Fruit fly (Drosophila melanogaster) whole organism, embryonic: ENCODE data around the gene CG32639.
A peak's percentile ranks its signal among the peaks of the same experiment; 100 is the strongest.

Source experiments
- Adf1 ChIP-seq: fragments of 200-800 bp; sonication (Bioruptor generic); IDR thresholded peaks from 2 replicates; pipeline ENCODE4 v1.3.6; 2022; ENCODE audit warnings: missing biosample characterization, missing genetic modification characterization
- Awh ChIP-seq: fragments of 200-800 bp; sonication (Bioruptor generic); IDR thresholded peaks from 2 replicates; pipeline ENCODE4, ENCODE4 v1.3.6; 2022; ENCODE audit warnings: missing biosample characterization, missing genetic modification characterization
- BtbVII ChIP-seq: fragments of 200-800 bp; sonication (Bioruptor generic); optimal IDR thresholded peaks from 3 replicates; lab custom pipeline; 2017; ENCODE audit warnings: missing biosample characterization, mild to moderate bottlenecking, missing genetic modification characterization
- C15 ChIP-seq: fragments of 200-800 bp; sonication (Bioruptor generic); IDR thresholded peaks from 3 replicates; pipeline ENCODE4 v1.3.6; 2022; ENCODE audit warnings: missing biosample characterization, missing genetic modification characterization
- CG10959 ChIP-seq: fragments of 200-800 bp; sonication (Bioruptor generic); IDR thresholded peaks from 2 replicates; pipeline ENCODE4 v1.3.6; 2022; ENCODE audit warnings: missing biosample characterization, missing genetic modification characterization
- CG12104 ChIP-seq: fragments of 200-800 bp; sonication (Bioruptor generic); optimal IDR thresholded peaks from 3 replicates; lab custom pipeline; 2016; ENCODE audit warnings: missing biosample characterization, missing genetic modification characterization
- CG13424 ChIP-seq: fragments of 200-800 bp; sonication (Bioruptor generic); optimal IDR thresholded peaks from 2 replicates; lab custom pipeline; 2019; ENCODE audit warnings: missing biosample characterization, mild to moderate bottlenecking, missing genetic modification characterization, moderate library complexity
- CG14014 ChIP-seq: fragments of 200-800 bp; sonication (Bioruptor generic); IDR thresholded peaks from 2 replicates; pipeline ENCODE4 v1.3.6; 2022; ENCODE audit warnings: missing biosample characterization, missing genetic modification characterization
- CG15269 ChIP-seq: fragments of 200-800 bp; sonication (Bioruptor generic); optimal IDR thresholded peaks from 2 replicates; lab custom pipeline; 2018; ENCODE audit warnings: missing biosample characterization, mild to moderate bottlenecking, missing genetic modification characterization, moderate library complexity
- CG16815 ChIP-seq: fragments of 200-800 bp; sonication (Bioruptor generic); optimal IDR thresholded peaks from 3 replicates; lab custom pipeline; 2017; ENCODE audit warnings: missing biosample characterization, mild to moderate bottlenecking, missing genetic modification characterization
- CG17912 ChIP-seq: fragments of 200-800 bp; sonication (Bioruptor generic); optimal IDR thresholded peaks from 2 replicates; lab custom pipeline; 2018; ENCODE audit warnings: missing biosample characterization, mild to moderate bottlenecking, missing genetic modification characterization
- CG18599 ChIP-seq: fragments of 200-800 bp; sonication (Bioruptor generic); optimal IDR thresholded peaks from 3 replicates; lab custom pipeline; 2017; ENCODE audit warnings: missing biosample characterization, missing genetic modification characterization, mild to moderate bottlenecking, moderate library complexity, missing genetic modification reagents
- CG18764 ChIP-seq: fragments of 200-800 bp; sonication (Bioruptor generic); optimal IDR thresholded peaks from 3 replicates; lab custom pipeline; 2016; ENCODE audit warnings: missing biosample characterization, missing genetic modification characterization
- CG2199 ChIP-seq: fragments of 200-800 bp; sonication (Bioruptor generic); IDR thresholded peaks from 3 replicates; pipeline ENCODE4 v1.3.6; 2022; ENCODE audit warnings: missing biosample characterization, missing genetic modification characterization
- CG4360 ChIP-seq: fragments of 200-800 bp; sonication (Bioruptor generic); IDR thresholded peaks from 2 replicates; pipeline ENCODE4 v1.3.6; 2022; ENCODE audit warnings: missing biosample characterization, missing genetic modification characterization
- CG6175 ChIP-seq: fragments of 200-800 bp; sonication (Bioruptor generic); IDR thresholded peaks from 3 replicates; pipeline ENCODE4 v1.3.6; 2022; ENCODE audit warnings: missing biosample characterization, missing genetic modification characterization
- CG8281 ChIP-seq: fragments of 200-800 bp; sonication (Bioruptor generic); optimal IDR thresholded peaks from 2 replicates; lab custom pipeline; 2018; ENCODE audit warnings: missing biosample characterization, mild to moderate bottlenecking, missing genetic modification characterization, moderate library complexity
- E2f2 ChIP-seq: fragments of 200-800 bp; sonication (Bioruptor generic); IDR thresholded peaks from 2 replicates; pipeline ENCODE4 v1.3.6; 2022; ENCODE audit warnings: missing biosample characterization, missing genetic modification characterization
- Elba2 ChIP-seq: fragments of 200-800 bp; sonication (Bioruptor generic); optimal IDR thresholded peaks from 3 replicates; lab custom pipeline; 2016; ENCODE audit warnings: missing biosample characterization, missing genetic modification characterization
- Ets97D ChIP-seq: fragments of 200-800 bp; sonication (Bioruptor generic); optimal IDR thresholded peaks from 3 replicates; lab custom pipeline; 2016; ENCODE audit warnings: missing biosample characterization, missing genetic modification characterization
- Fer3 ChIP-seq: fragments of 200-800 bp; sonication (Bioruptor generic); optimal IDR thresholded peaks from 2 replicates; lab custom pipeline; 2018; ENCODE audit warnings: missing biosample characterization, mild to moderate bottlenecking, missing genetic modification characterization, moderate library complexity
- GATAe ChIP-seq: fragments of 200-800 bp; sonication (Bioruptor generic); conservative IDR thresholded peaks from 2 replicates; pipeline ENCODE4 v1.3.6; 2022; ENCODE audit warnings: missing biosample characterization, missing genetic modification characterization
- HLHmδ ChIP-seq: fragments of 200-800 bp; sonication (Bioruptor generic); optimal IDR thresholded peaks from 2 replicates; lab custom pipeline; 2018; ENCODE audit warnings: missing biosample characterization, mild to moderate bottlenecking, missing genetic modification characterization, moderate library complexity
- NC2α ChIP-seq: fragments of 200-800 bp; sonication (Bioruptor generic); optimal IDR thresholded peaks from 2 replicates; lab custom pipeline; 2016; ENCODE audit warnings: missing biosample characterization, missing genetic modification characterization
- NfI ChIP-seq: fragments of 200-800 bp; sonication (Bioruptor generic); optimal IDR thresholded peaks from 3 replicates; lab custom pipeline; 2018; ENCODE audit warnings: missing biosample characterization, mild to moderate bottlenecking, missing genetic modification characterization, moderate library complexity
- Pdp1 ChIP-seq, 2 experiments: fragments of 200-800 bp; sonication (Bioruptor generic); optimal IDR thresholded peaks; 3 replicates each; lab custom pipeline; 2016; ENCODE audit warnings: missing biosample characterization in 2 of 2, missing genetic modification characterization in 2 of 2, mild to moderate bottlenecking in 1 of 2, moderate library complexity in 1 of 2
- Side ChIP-seq: fragments of 200-800 bp; sonication (Bioruptor generic); optimal IDR thresholded peaks from 2 replicates; lab custom pipeline; 2016; ENCODE audit warnings: missing biosample characterization, missing genetic modification characterization
- aop ChIP-seq: fragments of 200-800 bp; sonication (Bioruptor generic); IDR thresholded peaks from 2 replicates; pipeline ENCODE4 v1.3.6; 2022; ENCODE audit warnings: missing biosample characterization, missing genetic modification characterization
- cas ChIP-seq: fragments of 200-800 bp; sonication (Bioruptor generic); IDR thresholded peaks from 2 replicates; pipeline ENCODE4 v1.3.6; 2022; ENCODE audit warnings: missing biosample characterization, missing genetic modification characterization
- chinmo ChIP-seq: fragments of 200-800 bp; sonication (Bioruptor generic); IDR thresholded peaks from 4 replicates; pipeline ENCODE4 v1.3.6; 2022; ENCODE audit warnings: missing biosample characterization, missing genetic modification characterization; ENCODE audit not compliant: partially characterized antibody
- dati ChIP-seq: fragments of 200-800 bp; sonication (Bioruptor generic); IDR thresholded peaks from 2 replicates; pipeline ENCODE4 v1.3.6; 2022; ENCODE audit warnings: missing biosample characterization, missing genetic modification characterization
- dmrt99B ChIP-seq: fragments of 200-800 bp; sonication (Bioruptor generic); optimal IDR thresholded peaks from 2 replicates; lab custom pipeline; 2018; ENCODE audit warnings: missing biosample characterization, mild to moderate bottlenecking, missing genetic modification characterization, moderate library complexity
- eve ChIP-seq, 2 experiments: fragments of >200 bp; optimal IDR thresholded peaks; 2 replicates each; lab custom pipeline; 2017; ENCODE audit warnings: missing biosample characterization in 2 of 2, missing genetic modification characterization in 2 of 2
- ewg ChIP-seq: fragments of 200-800 bp; sonication (Bioruptor generic); optimal IDR thresholded peaks from 3 replicates; lab custom pipeline; 2017; ENCODE audit warnings: mild to moderate bottlenecking, missing biosample characterization, missing genetic modification reagents, missing genetic modification characterization
- h ChIP-seq: fragments of >200 bp; optimal IDR thresholded peaks from 2 replicates; lab custom pipeline; 2017
- hb ChIP-seq: fragments of 200-800 bp; sonication (Bioruptor generic); IDR thresholded peaks from 3 replicates; pipeline ENCODE4 v1.3.6; 2022; ENCODE audit warnings: missing biosample characterization, missing genetic modification characterization; ENCODE audit not compliant: partially characterized antibody
- inv ChIP-seq: fragments of 200-800 bp; sonication (Bioruptor generic); IDR thresholded peaks from 2 replicates; pipeline ENCODE4 v1.3.6; 2022; ENCODE audit warnings: missing biosample characterization, missing genetic modification characterization; ENCODE audit not compliant: partially characterized antibody
- mirr ChIP-seq: fragments of 200-800 bp; sonication (Bioruptor generic); optimal IDR thresholded peaks from 3 replicates; lab custom pipeline; 2018; ENCODE audit warnings: missing biosample characterization, mild to moderate bottlenecking, missing genetic modification characterization
- nom ChIP-seq: fragments of 200-800 bp; sonication (Bioruptor generic); optimal IDR thresholded peaks from 2 replicates; lab custom pipeline; 2017; ENCODE audit warnings: missing biosample characterization, missing genetic modification characterization, mild to moderate bottlenecking, moderate library complexity, missing genetic modification reagents
- scrt ChIP-seq: fragments of 200-800 bp; sonication (Bioruptor generic); optimal IDR thresholded peaks from 2 replicates; lab custom pipeline; 2018; ENCODE audit warnings: missing biosample characterization, mild to moderate bottlenecking, missing genetic modification characterization, moderate library complexity
- sens ChIP-seq: fragments of 200-800 bp; sonication (Bioruptor generic); peaks from one replicate; lab custom pipeline; 2016; ENCODE audit warnings: missing biosample characterization, missing genetic modification characterization
- sqz ChIP-seq: fragments of 200-800 bp; sonication (Bioruptor generic); optimal IDR thresholded peaks from 3 replicates; lab custom pipeline; 2018; ENCODE audit warnings: missing biosample characterization, mild to moderate bottlenecking, missing genetic modification characterization
- tgo ChIP-seq: fragments of 200-800 bp; sonication (Bioruptor generic); IDR thresholded peaks from 3 replicates; pipeline ENCODE4 v1.3.6; 2022; ENCODE audit warnings: missing biosample characterization, missing genetic modification characterization
- twi ChIP-seq: fragments of 200-800 bp; optimal IDR thresholded peaks from 2 replicates; lab custom pipeline; 2019; ENCODE audit warnings: missing biosample characterization, mild to moderate bottlenecking, missing genetic modification characterization, moderate library complexity
- wor ChIP-seq: fragments of 200-800 bp; sonication (Bioruptor generic); IDR thresholded peaks from 2 replicates; pipeline ENCODE4 v1.3.6; 2022; ENCODE audit warnings: missing biosample characterization, missing genetic modification characterization
- zen ChIP-seq: fragments of 200-800 bp; sonication (Bioruptor generic); optimal IDR thresholded peaks from 3 replicates; lab custom pipeline; 2018; ENCODE audit warnings: missing biosample characterization, mild to moderate bottlenecking, missing genetic modification characterization, moderate library complexity
- zf30C ChIP-seq: fragments of 200-800 bp; sonication (Bioruptor generic); optimal IDR thresholded peaks from 3 replicates; lab custom pipeline; 2018; ENCODE audit warnings: missing biosample characterization, mild to moderate bottlenecking, missing genetic modification characterization

Gene CG32639

dm6 chrX:13210429-13210828 lies 25.9 kb downstream of the CG32639 start (continued):
- TF ChIP-seq CG18599 (GFP tag; lab: Kevin White, UChicago) (no peak), E2f2 (no peak), chinmo (GFP tag; lab: Robert Waterston, UW) (0 out of 4 replicates have a peak, but pooled peaks have one; percentile 29), twi (tag; lab: Kevin White, UChicago) (peak; percentile 51), h (lab: Kevin White, UChicago) (no peak), Adf1 (GFP tag; lab: Robert Waterston, UW) (no peak), sens (GFP tag; lab: Kevin White, UChicago) (peak; percentile 9), CG12104 (GFP tag; lab: Kevin White, UChicago) (no peak), Side (no peak), CG14014 (GFP tag; lab: Robert Waterston, UW) (no peak), mirr (GFP tag; lab: Kevin White, UChicago) (no peak), BtbVII (GFP tag; lab: Kevin White, UChicago) (no peak), CG10959 (GFP tag; lab: Robert Waterston, UW) (peak; percentile 53), NfI (no peak), CG2199 (GFP tag; lab: Robert Waterston, UW) (0 out of 3 replicates have a peak, but pooled peaks have one; percentile 37), dati (GFP tag; lab: Robert Waterston, UW) (no peak), GATAe (GFP tag; lab: Robert Waterston, UW) (no peak), scrt (GFP tag; lab: Kevin White, UChicago) (peak; percentile 14), NC2α (GFP tag; lab: Kevin White, UChicago) (no peak), Ets97D (GFP tag; lab: Kevin White, UChicago) (no peak), Awh (no peak), inv (no peak), Elba2 (GFP tag; lab: Kevin White, UChicago) (no peak), Fer3 (tag; lab: Kevin White, UChicago) (no peak), CG17912 (GFP tag; lab: Kevin White, UChicago) (no peak), CG18764 (no peak), CG6175 (GFP tag; lab: Robert Waterston, UW) (no peak), eve (GFP tag; optimal IDR thresholded peaks at IDR 0.05; lab: Kevin White, UChicago) (no peak), wor (no peak), tgo (GFP tag; lab: Robert Waterston, UW) (no peak)

DNA sequence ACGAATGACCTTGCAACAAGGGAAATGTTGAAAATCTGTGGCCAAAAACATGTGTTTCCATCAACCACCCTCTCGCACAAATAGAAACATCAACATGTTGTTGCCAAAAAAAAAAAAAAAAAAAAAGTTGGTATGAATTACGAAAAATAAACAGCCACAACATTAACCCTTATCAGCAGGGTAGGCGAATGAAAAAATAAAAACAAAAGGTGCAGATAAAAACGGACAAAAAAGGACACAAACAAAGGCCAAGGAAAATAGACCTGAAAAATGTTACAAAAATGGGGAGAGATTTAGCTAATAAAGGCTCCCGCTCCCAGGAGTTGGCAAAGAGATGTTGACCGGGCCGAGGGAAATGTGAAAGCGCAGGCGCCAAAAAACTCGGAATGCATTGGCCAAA lies 27.0 kb downstream of the CG32639 start:
- TF ChIP-seq C15 (GFP tag; lab: Robert Waterston, UW) (no peak), aop (GFP tag; lab: Robert Waterston, UW) (no peak), ewg (GFP tag; lab: Kevin White, UChicago) (peak; percentile 15), CG4360 (no peak), HLHmδ (GFP tag; lab: Kevin White, UChicago) (no peak), sqz (GFP tag; lab: Kevin White, UChicago) (peak; percentile 47), zf30C (GFP tag; lab: Kevin White, UChicago) (no peak), Side (no peak), hb (GFP tag; lab: Robert Waterston, UW) (no peak), zen (no peak), CG13424 (tag; lab: Kevin White, UChicago) (no peak), scrt (GFP tag; lab: Kevin White, UChicago) (peak; percentile 26), CG16815 (no peak), nom (peak; percentile 76), Pdp1 (GFP tag; optimal IDR thresholded peaks at IDR 0.05; lab: Kevin White, UChicago) (no peak), CG8281 (tag; lab: Kevin White, UChicago) (no peak), CG15269 (tag; lab: Kevin White, UChicago) (no peak), cas (GFP tag; lab: Robert Waterston, UW) (no peak), dmrt99B (tag; lab: Kevin White, UChicago) (no peak)
